Fruit fly (Drosophila melanogaster) whole organism, embryonic: ENCODE results near the gene PK1-R.

Experiments used
- Adf1 ChIP-seq: fragments of 200-800 bp; sonication (Bioruptor generic); IDR thresholded peaks from 2 replicates; pipeline ENCODE4 v1.3.6; 2022; ENCODE audit warnings: missing biosample characterization, missing genetic modification characterization
- BtbVII ChIP-seq: fragments of 200-800 bp; sonication (Bioruptor generic); optimal IDR thresholded peaks from 3 replicates; lab custom pipeline; 2017; ENCODE audit warnings: missing biosample characterization, mild to moderate bottlenecking, missing genetic modification characterization
- CG10267 ChIP-seq: fragments of 200-800 bp; sonication (Bioruptor generic); optimal IDR thresholded peaks from 2 replicates; lab custom pipeline; 2018; ENCODE audit warnings: missing biosample characterization, mild to moderate bottlenecking, missing genetic modification characterization, moderate library complexity
- CG11695 ChIP-seq: fragments of 200-800 bp; sonication (Bioruptor generic); IDR thresholded peaks from 3 replicates; pipeline ENCODE4 v1.3.6; 2022; ENCODE audit warnings: missing biosample characterization, missing genetic modification characterization
- CG12155 ChIP-seq: fragments of 200-800 bp; sonication (Bioruptor generic); optimal IDR thresholded peaks from 3 replicates; lab custom pipeline; 2016; ENCODE audit warnings: missing biosample characterization, missing genetic modification characterization
- CG12391 ChIP-seq: fragments of 200-800 bp; sonication (Bioruptor generic); optimal IDR thresholded peaks from 3 replicates; lab custom pipeline; 2018; ENCODE audit warnings: missing biosample characterization, mild to moderate bottlenecking, missing genetic modification characterization, moderate library complexity
- CG13424 ChIP-seq: fragments of 200-800 bp; sonication (Bioruptor generic); optimal IDR thresholded peaks from 2 replicates; lab custom pipeline; 2019; ENCODE audit warnings: missing biosample characterization, mild to moderate bottlenecking, missing genetic modification characterization, moderate library complexity
- CG13624 ChIP-seq: fragments of 200-800 bp; sonication (Bioruptor generic); optimal IDR thresholded peaks from 2 replicates; lab custom pipeline; 2016; ENCODE audit warnings: missing biosample characterization, missing genetic modification characterization
- CG15601 ChIP-seq: fragments of 200-800 bp; sonication (Bioruptor generic); optimal IDR thresholded peaks from 3 replicates; lab custom pipeline; 2019; ENCODE audit warnings: missing biosample characterization, mild to moderate bottlenecking, missing genetic modification characterization, moderate library complexity
- CG2712 ChIP-seq: fragments of 200-800 bp; optimal IDR thresholded peaks from 3 replicates; lab custom pipeline; 2019; ENCODE audit warnings: missing biosample characterization, mild to moderate bottlenecking, missing genetic modification characterization, moderate library complexity
- CG31365 ChIP-seq: fragments of 200-800 bp; sonication (Bioruptor generic); optimal IDR thresholded peaks from 2 replicates; lab custom pipeline; 2018; ENCODE audit warnings: missing biosample characterization, mild to moderate bottlenecking, missing genetic modification characterization
- CG32532 ChIP-seq: fragments of 200-800 bp; sonication (Bioruptor generic); IDR thresholded peaks from 2 replicates; pipeline ENCODE4 v1.3.6; 2022; ENCODE audit warnings: missing biosample characterization, missing genetic modification characterization
- CG3726 ChIP-seq: fragments of 200-800 bp; sonication (Bioruptor generic); IDR thresholded peaks from 3 replicates; pipeline ENCODE4, ENCODE4 v1.3.6; 2022; ENCODE audit warnings: missing biosample characterization, missing genetic modification characterization
- CG43689 ChIP-seq: fragments of 200-800 bp; sonication (Bioruptor generic); IDR thresholded peaks from 2 replicates; pipeline ENCODE4 v1.3.6; 2022; ENCODE audit warnings: missing biosample characterization, missing genetic modification characterization
- CG6272 ChIP-seq: fragments of 200-800 bp; sonication (Bioruptor generic); IDR thresholded peaks from 2 replicates; pipeline ENCODE4 v1.3.6; 2022; ENCODE audit warnings: missing biosample characterization, missing genetic modification characterization
- CG7786 ChIP-seq: fragments of 200-800 bp; sonication (Bioruptor generic); optimal IDR thresholded peaks from 2 replicates; lab custom pipeline; 2016; ENCODE audit warnings: missing biosample characterization, missing genetic modification characterization
- CG8359 ChIP-seq: fragments of 200-800 bp; sonication (Bioruptor generic); optimal IDR thresholded peaks from 2 replicates; lab custom pipeline; 2017; ENCODE audit warnings: missing biosample characterization, mild to moderate bottlenecking, missing genetic modification characterization, borderline replicate concordance
- Max ChIP-seq: fragments of 200-800 bp; sonication (Bioruptor generic); optimal IDR thresholded peaks from 2 replicates; lab custom pipeline; 2016; ENCODE audit warnings: missing biosample characterization, mild to moderate bottlenecking, missing genetic modification characterization
- Nf-YA ChIP-seq: fragments of 200-800 bp; sonication (Bioruptor generic); IDR thresholded peaks from 2 replicates; pipeline ENCODE4 v1.3.6; 2022; ENCODE audit warnings: missing biosample characterization, missing genetic modification characterization
- Pdp1 ChIP-seq, 2 experiments: fragments of 200-800 bp; sonication (Bioruptor generic); optimal IDR thresholded peaks; 3 replicates each; lab custom pipeline; 2016; ENCODE audit warnings: missing biosample characterization in 2 of 2, missing genetic modification characterization in 2 of 2, mild to moderate bottlenecking in 1 of 2, moderate library complexity in 1 of 2
- Poxn ChIP-seq: fragments of 200-800 bp; sonication (Bioruptor generic); IDR thresholded peaks from 2 replicates; pipeline ENCODE4 v1.3.6; 2022; ENCODE audit warnings: missing biosample characterization, missing genetic modification characterization
- Sox102F ChIP-seq: fragments of 200-800 bp; sonication (Bioruptor generic); optimal IDR thresholded peaks from 2 replicates; lab custom pipeline; 2018; ENCODE audit warnings: missing biosample characterization, mild to moderate bottlenecking, missing genetic modification characterization, moderate library complexity
- Trl ChIP-seq, 3 experiments: fragments of >200 bp in 2 of 3; fragments of 200-800 bp in 1 of 3; sonication (Bioruptor generic) in 1 of 3; optimal IDR thresholded peaks; 2 replicates in 1 of 3; 3 replicates in 2 of 3; lab custom pipeline; 2016 to 2017; ENCODE audit warnings: missing biosample characterization in 1 of 3, missing genetic modification characterization in 1 of 3
- aop ChIP-seq: fragments of 200-800 bp; sonication (Bioruptor generic); IDR thresholded peaks from 2 replicates; pipeline ENCODE4 v1.3.6; 2022; ENCODE audit warnings: missing biosample characterization, missing genetic modification characterization
- bab2 ChIP-seq: fragments of 200-800 bp; sonication (Bioruptor generic); optimal IDR thresholded peaks from 2 replicates; lab custom pipeline; 2016; ENCODE audit warnings: missing biosample characterization, missing genetic modification characterization
- caup ChIP-seq: fragments of 200-800 bp; sonication (Bioruptor generic); optimal IDR thresholded peaks from 3 replicates; lab custom pipeline; 2017; ENCODE audit warnings: missing biosample characterization, mild to moderate bottlenecking, missing genetic modification characterization, moderate library complexity; ENCODE audit not compliant: severe bottlenecking
- ci ChIP-seq: fragments of 200-800 bp; sonication (Bioruptor generic); IDR thresholded peaks from 3 replicates; pipeline ENCODE4 v1.3.6; 2022; ENCODE audit warnings: missing biosample characterization, missing genetic modification characterization
- croc ChIP-seq: fragments of 200-800 bp; sonication (Bioruptor generic); conservative IDR thresholded peaks from 3 replicates; pipeline ENCODE4 v1.3.6; 2022; ENCODE audit warnings: missing biosample characterization, missing genetic modification characterization
- crol ChIP-seq: fragments of 200-800 bp; sonication (Bioruptor generic); IDR thresholded peaks from 2 replicates; pipeline ENCODE4 v1.3.6; 2022; ENCODE audit warnings: missing biosample characterization, missing genetic modification characterization
- dan ChIP-seq: fragments of 200-800 bp; sonication (Bioruptor generic); IDR thresholded peaks from 2 replicates; pipeline ENCODE4 v1.3.6; 2022; ENCODE audit warnings: missing biosample characterization, missing genetic modification characterization
- dati ChIP-seq: fragments of 200-800 bp; sonication (Bioruptor generic); IDR thresholded peaks from 2 replicates; pipeline ENCODE4 v1.3.6; 2022; ENCODE audit warnings: missing biosample characterization, missing genetic modification characterization
- dmrt11E ChIP-seq: fragments of 200-800 bp; sonication (Bioruptor generic); optimal IDR thresholded peaks from 3 replicates; lab custom pipeline; 2018; ENCODE audit warnings: missing biosample characterization, mild to moderate bottlenecking, missing genetic modification characterization, moderate library complexity
- emc ChIP-seq: fragments of 200-800 bp; sonication (Bioruptor generic); optimal IDR thresholded peaks from 2 replicates; lab custom pipeline; 2016; ENCODE audit warnings: missing biosample characterization, missing genetic modification characterization
- ewg ChIP-seq: fragments of 200-800 bp; sonication (Bioruptor generic); optimal IDR thresholded peaks from 3 replicates; lab custom pipeline; 2017; ENCODE audit warnings: mild to moderate bottlenecking, missing biosample characterization, missing genetic modification reagents, missing genetic modification characterization
- fd3F ChIP-seq: fragments of 200-800 bp; sonication (Bioruptor generic); optimal IDR thresholded peaks from 2 replicates; lab custom pipeline; 2018; ENCODE audit warnings: missing biosample characterization, mild to moderate bottlenecking, missing genetic modification characterization, moderate library complexity
- gcm ChIP-seq: fragments of 200-800 bp; sonication (Bioruptor generic); optimal IDR thresholded peaks from 2 replicates; lab custom pipeline; 2019; ENCODE audit warnings: missing biosample characterization, mild to moderate bottlenecking, missing genetic modification characterization, moderate library complexity
- gro ChIP-seq: fragments of 200-800 bp; sonication (Bioruptor generic); optimal IDR thresholded peaks from 2 replicates; lab custom pipeline; 2016; ENCODE audit warnings: missing biosample characterization, missing genetic modification characterization
- insv ChIP-seq, 2 experiments: fragments of 200-800 bp; sonication (Bioruptor generic); optimal IDR thresholded peaks; 3 replicates each; lab custom pipeline; 2016 to 2018; ENCODE audit warnings: missing biosample characterization in 2 of 2, missing genetic modification characterization in 2 of 2
- ken ChIP-seq: fragments of 200-800 bp; sonication (Bioruptor generic); IDR thresholded peaks from 3 replicates; pipeline ENCODE4 v1.3.6; 2022; ENCODE audit warnings: missing biosample characterization, missing genetic modification characterization
- nom ChIP-seq: fragments of 200-800 bp; sonication (Bioruptor generic); optimal IDR thresholded peaks from 2 replicates; lab custom pipeline; 2017; ENCODE audit warnings: missing biosample characterization, missing genetic modification characterization, mild to moderate bottlenecking, moderate library complexity, missing genetic modification reagents
- otp ChIP-seq: fragments of 200-800 bp; sonication (Bioruptor generic); IDR thresholded peaks from 3 replicates; pipeline ENCODE4, ENCODE4 v1.3.6; 2022; ENCODE audit warnings: missing biosample characterization, missing genetic modification characterization
- pb ChIP-seq: fragments of 200-800 bp; sonication (Bioruptor generic); optimal IDR thresholded peaks from 3 replicates; lab custom pipeline; 2016; ENCODE audit warnings: missing biosample characterization, missing genetic modification characterization
- pho ChIP-seq: fragments of 200-800 bp; sonication (Bioruptor generic); optimal IDR thresholded peaks from 2 replicates; lab custom pipeline; 2016; ENCODE audit warnings: missing biosample characterization, missing genetic modification characterization
- scrt ChIP-seq: fragments of 200-800 bp; sonication (Bioruptor generic); optimal IDR thresholded peaks from 2 replicates; lab custom pipeline; 2018; ENCODE audit warnings: missing biosample characterization, mild to moderate bottlenecking, missing genetic modification characterization, moderate library complexity
- slou ChIP-seq: fragments of 200-800 bp; sonication (Bioruptor generic); optimal IDR thresholded peaks from 3 replicates; lab custom pipeline; 2016; ENCODE audit warnings: missing biosample characterization, missing genetic modification characterization
- unpg ChIP-seq: fragments of 200-800 bp; sonication (Bioruptor generic); optimal IDR thresholded peaks from 3 replicates; lab custom pipeline; 2018; ENCODE audit warnings: missing biosample characterization, mild to moderate bottlenecking, missing genetic modification characterization, moderate library complexity
- usp ChIP-seq: fragments of >200 bp; optimal IDR thresholded peaks from 2 replicates; lab custom pipeline; 2017; ENCODE audit warnings: missing biosample characterization, missing genetic modification characterization

Gene PK1-R

dm6 chr3R:14140912-14141311 is 38.0 kb upstream of the PK1-R start:
- TF ChIP-seq CG2712 (tag; lab: Kevin White, UChicago) (no peak), ewg (GFP tag; lab: Kevin White, UChicago) (peak; percentile 79), insv (GFP tag; optimal IDR thresholded peaks at IDR 0.05; lab: Kevin White, UChicago) (no peak), Sox102F (GFP tag; lab: Kevin White, UChicago) (no peak), scrt (GFP tag; lab: Kevin White, UChicago) (peak; percentile 93), CG10267 (tag; lab: Kevin White, UChicago) (no peak), aop (GFP tag; lab: Robert Waterston, UW) (no peak), ci (GFP tag; lab: Robert Waterston, UW) (no peak), fd3F (GFP tag; lab: Kevin White, UChicago) (no peak), Trl (optimal IDR thresholded peaks at IDR 0.05; lab: Kevin White, UChicago) (peak; percentile 21 to 57), Trl (GFP tag; optimal IDR thresholded peaks at IDR 0.05; lab: Kevin White, UChicago) (no peak), Adf1 (no peak), CG13624 (GFP tag; lab: Kevin White, UChicago) (no peak), dati (no peak), CG6272 (no peak), Poxn (GFP tag; lab: Robert Waterston, UW) (no peak), CG11695 (GFP tag; lab: Robert Waterston, UW) (no peak), caup (GFP tag; lab: Kevin White, UChicago) (no peak), CG7786 (no peak), crol (GFP tag; lab: Robert Waterston, UW) (no peak), croc (GFP tag; lab: Robert Waterston, UW) (no peak), CG12391 (no peak), dan (GFP tag; lab: Robert Waterston, UW) (no peak), bab2 (GFP tag; lab: Kevin White, UChicago) (no peak), CG8359 (GFP tag; lab: Kevin White, UChicago) (peak; percentile 6), pb (GFP tag; lab: Kevin White, UChicago) (no peak)

dm6 chr3R:14131972-14132371 is 29.1 kb upstream of the PK1-R start, which contains the start of gene CG14356:
Gene CG14356 (minus strand): TSS chr3R:14132072.
- 0 out of 3 replicates have a peak, but pooled peaks have one; percentile 11 for TF ChIP-seq CG3726 (GFP tag; lab: Robert Waterston, UW)
- TF ChIP-seq CG12155 (GFP tag; lab: Kevin White, UChicago), result no peak
- no peak for TF ChIP-seq CG43689
- TF ChIP-seq, all 482 proteins: peak for 1

dm6 chr3R:14125479-14126121 is 22.7 kb upstream of the PK1-R start, which contains the start of the genes 140up and Polr2B:
Gene 140up (minus strand): TSS chr3R:14125548.
Gene Polr2B (plus strand): TSS chr3R:14125791.
- TF ChIP-seq gro, result peak; percentile 70
- TF ChIP-seq pho, result peak; percentile 80
- peak; percentile 89 for TF ChIP-seq gcm
- peak; percentile 88 for TF ChIP-seq BtbVII (GFP tag; lab: Kevin White, UChicago)
- peak; percentile 73 for TF ChIP-seq nom
- TF ChIP-seq slou, result peak; percentile 86
- no peak for TF ChIP-seq usp
- peak; percentile 76; the same call in 2 of the 3 replicates for TF ChIP-seq otp (GFP tag; lab: Robert Waterston, UW)
- peak; percentile 95 for TF ChIP-seq CG13424 (tag; lab: Kevin White, UChicago)
- TF ChIP-seq CG15601 (tag; lab: Kevin White, UChicago), result no peak
- TF ChIP-seq CG31365 (tag; lab: Kevin White, UChicago), result no peak
- TF ChIP-seq emc (GFP tag; lab: Kevin White, UChicago), result peak; percentile 41
- peak; percentile 94 for TF ChIP-seq CG12155 (GFP tag; lab: Kevin White, UChicago)
- TF ChIP-seq unpg (GFP tag; lab: Kevin White, UChicago), result peak; percentile 92
- peak; percentile 62 to 86 for TF ChIP-seq Pdp1 (GFP tag; optimal IDR thresholded peaks at IDR 0.05; lab: Kevin White, UChicago)
- TF ChIP-seq Sox102F (GFP tag; lab: Kevin White, UChicago), result peak; percentile 95
- TF ChIP-seq CG32532 (GFP tag; lab: Robert Waterston, UW), result peak; percentile 95
- peak; percentile 92; the same call in 2 of the 3 replicates for TF ChIP-seq ken (GFP tag; lab: Robert Waterston, UW)
- peak; percentile 92 for TF ChIP-seq dmrt11E (tag; lab: Kevin White, UChicago)
- TF ChIP-seq Max, result peak; percentile 89
- peak; percentile 79 for TF ChIP-seq Nf-YA (GFP tag; lab: Robert Waterston, UW)
- peak; percentile 97 for TF ChIP-seq CG12391
